Fruit fly (Drosophila melanogaster): ENCODE results near the gene qjt.

qjt gene

DNA sequence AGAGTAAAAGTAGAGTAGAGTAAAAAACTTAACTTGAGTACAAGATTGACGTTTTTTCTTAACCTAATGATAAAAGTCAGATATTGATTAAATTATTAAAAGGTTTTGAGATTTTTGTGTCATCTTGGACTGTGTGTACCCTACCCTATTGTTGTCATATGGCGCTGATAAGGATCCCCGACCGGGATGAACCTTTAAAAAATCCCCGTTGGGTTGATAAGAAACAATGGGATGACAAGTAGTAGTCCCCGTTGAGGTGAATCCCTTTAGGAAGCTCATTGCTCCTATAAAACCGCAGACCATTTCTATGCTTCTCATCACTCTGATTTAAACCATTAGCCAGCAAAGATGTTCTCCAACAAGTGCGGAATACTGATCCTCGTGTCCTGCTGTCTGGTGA, 15.6 kb downstream of the qjt start, which contains the start of gene edin:
TSS of gene edin (plus strand) at position 340 of the 400 bp plus-strand sequence.
- TF ChIP-seq CTCF (optimal IDR thresholded peaks at IDR 0.05) (no peak), CG8478 (optimal IDR thresholded peaks at IDR 0.05) (no peak)

DNA sequence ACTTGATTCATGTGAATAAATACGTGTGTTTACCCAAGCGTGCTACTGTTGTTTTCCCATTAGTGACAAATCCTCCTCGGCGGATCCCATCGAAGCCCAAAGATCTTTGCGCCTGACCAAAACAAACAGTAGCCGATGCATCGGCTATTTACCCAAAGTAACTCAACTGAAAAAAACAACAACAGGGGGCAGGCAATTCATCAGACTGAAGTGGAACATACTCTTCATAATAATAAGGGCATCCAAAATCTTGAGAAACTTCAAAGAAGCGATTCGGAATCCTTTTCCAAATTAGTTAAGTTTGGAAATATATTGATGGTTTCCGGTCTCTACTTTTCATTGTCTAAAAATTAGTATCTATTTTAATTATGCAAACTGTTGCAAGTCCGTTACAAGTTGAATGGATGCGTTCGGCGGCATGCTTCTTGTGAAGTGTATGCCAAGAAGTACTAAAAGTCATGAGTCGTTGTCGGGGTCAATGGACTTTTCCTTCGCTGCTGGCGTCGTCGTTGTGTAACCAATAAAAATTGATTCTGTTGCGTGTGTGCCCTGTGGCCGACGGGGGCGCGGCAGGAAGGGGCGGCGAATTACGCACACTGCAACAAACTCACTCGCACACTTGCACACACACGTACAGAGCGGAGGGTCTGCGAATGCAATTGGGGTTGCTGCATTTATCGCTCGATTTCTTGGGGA, 16.5 kb downstream of the qjt start:
- TF ChIP-seq CG8478 (optimal IDR thresholded peaks at IDR 0.05) (no peak), CTCF (optimal IDR thresholded peaks at IDR 0.05) (no peak)

DNA sequence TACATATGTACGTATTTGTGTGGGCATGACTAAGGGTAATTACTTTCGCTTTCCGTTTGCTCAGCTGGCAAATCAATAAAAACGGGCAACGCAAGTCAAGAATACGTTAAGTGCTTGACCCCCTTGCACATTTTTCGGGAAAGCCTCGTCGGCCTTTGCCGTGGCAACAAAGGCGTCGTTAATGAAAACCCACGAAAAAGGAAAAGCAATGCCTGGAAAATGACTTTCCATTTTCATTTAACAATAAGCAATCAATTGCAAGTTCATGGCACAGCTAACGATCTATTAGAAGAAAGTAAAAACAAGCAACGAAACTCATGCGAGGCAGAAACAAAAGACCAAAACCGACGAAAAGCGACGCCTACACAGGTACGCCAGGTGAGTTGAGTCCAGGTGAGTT, 17.1 kb downstream of the qjt start:
- TF ChIP-seq CG8478 (optimal IDR thresholded peaks at IDR 0.05) (no peak), CTCF (optimal IDR thresholded peaks at IDR 0.05) (no peak)

DNA sequence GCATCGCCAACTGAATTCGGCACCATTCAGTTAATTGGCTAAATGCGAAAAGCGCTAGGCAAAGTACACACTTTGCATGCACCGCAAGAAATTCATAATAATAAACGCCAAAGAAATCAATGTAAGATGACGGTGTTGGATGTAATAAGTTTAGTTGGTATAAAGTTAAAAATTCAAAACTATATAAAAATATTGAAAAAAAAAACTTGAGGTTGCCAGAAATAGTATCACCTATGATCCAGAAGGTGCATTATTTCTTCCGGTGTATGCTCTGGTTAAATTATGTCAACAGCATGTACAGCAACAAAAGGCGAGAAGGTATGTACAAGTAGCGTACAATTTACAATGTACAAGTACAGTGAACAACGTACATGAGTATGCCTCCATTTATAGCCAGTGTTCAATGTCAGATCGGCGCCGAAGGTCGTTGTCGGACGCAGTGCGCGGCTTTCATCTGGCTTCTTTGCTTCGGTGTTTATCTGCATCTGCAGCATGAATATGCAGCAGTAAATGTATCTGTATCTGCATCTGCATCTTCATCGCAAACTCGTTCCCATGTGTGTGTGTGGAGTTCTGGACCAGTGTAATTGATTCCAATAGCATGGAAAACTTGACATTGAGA, 18.1 kb downstream of the qjt start:
- TF ChIP-seq CG8478 (optimal IDR thresholded peaks at IDR 0.05) (no peak), CTCF (optimal IDR thresholded peaks at IDR 0.05) (no peak)

DNA sequence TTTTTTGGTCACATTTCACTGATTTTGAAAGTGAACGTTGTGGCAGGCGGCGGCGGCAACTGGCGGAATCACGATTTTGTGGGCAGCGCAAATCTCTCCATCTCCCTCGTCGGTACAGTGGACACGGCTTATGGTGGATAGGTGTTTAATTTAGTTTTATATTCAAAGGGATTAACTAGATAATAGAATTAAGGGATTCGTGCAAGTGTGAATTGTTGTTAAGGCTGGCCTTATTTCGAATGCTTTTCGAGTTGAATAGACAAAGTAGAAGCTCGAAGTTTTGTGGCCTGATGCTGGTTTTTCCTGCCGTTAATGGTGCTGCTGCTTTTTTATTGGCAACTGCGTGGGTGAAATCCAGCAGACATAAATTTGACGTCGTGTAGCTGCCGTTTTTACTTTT, 19.1 kb downstream of the qjt start:
- TF ChIP-seq CG8478 (optimal IDR thresholded peaks at IDR 0.05) (no peak), CTCF (optimal IDR thresholded peaks at IDR 0.05) (no peak)

DNA sequence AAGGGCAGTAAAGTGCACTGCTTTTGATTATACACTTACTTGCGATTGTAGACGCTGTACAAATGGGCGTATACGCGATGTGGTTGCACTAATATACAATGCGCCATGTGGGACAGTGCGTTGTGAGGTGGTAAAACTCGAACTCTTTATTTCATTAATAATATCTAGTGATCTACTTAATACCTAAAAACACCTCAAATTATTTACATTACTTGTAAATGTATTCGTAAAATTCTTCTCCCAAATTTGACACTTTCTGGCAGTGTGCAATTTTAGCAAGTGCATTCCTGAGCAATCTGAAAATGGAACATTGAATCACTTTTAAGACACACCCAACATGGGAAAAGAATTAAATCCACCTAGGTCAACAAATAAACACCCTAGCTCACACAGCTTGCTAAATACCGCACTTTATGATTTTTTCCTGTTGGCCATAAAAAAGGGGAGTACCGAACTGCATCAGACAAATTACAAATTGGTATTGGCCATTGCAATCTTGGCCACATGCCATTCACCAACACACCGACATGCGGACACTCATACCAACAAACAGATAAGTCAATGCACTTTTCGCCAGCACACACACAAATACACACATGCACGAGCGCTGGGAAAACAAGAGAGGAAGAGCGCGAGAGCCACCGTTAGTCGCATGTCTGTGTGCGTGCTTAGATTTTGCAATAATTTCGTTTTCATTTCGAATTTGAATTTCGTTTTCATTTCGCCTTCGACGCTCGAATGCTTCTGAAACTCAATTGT, 20.2 kb downstream of the qjt start:
- TF ChIP-seq CG8478 (optimal IDR thresholded peaks at IDR 0.05) (no peak), CTCF (optimal IDR thresholded peaks at IDR 0.05) (no peak)

DNA sequence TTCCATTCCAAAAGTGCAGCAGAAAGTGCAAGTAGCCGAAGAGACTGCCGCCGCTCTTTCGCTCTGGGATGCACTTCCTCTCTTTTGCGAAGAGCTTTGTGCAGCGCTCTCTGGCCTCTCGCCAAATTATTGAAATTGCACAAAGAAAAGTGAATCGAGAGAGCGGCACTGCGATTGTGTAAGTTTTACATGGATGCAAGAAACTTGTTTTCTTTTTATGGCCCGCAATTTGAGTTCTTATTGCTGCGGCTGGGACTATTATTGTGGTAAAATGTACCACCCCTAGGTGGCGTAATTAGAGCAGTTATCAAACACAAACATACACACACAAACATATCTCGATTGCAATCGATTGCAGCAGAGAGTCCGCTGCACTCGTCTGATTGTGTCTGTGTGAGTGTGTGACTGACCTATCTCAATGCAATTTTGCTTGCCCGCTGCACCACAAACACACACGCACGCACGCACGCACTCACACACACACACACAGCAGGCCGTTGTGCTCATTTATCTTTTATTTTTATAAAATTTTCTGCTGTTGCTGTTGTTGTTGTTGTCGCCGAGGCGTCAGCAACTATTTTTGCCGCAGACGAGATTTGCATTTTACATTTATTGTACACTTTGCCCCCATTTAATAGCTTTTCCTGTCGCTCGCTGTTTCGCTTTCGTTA, 21.6 kb downstream of the qjt start:
- TF ChIP-seq CTCF (optimal IDR thresholded peaks at IDR 0.05), result no peak
- TF ChIP-seq CG8478 (optimal IDR thresholded peaks at IDR 0.05), result no peak

DNA sequence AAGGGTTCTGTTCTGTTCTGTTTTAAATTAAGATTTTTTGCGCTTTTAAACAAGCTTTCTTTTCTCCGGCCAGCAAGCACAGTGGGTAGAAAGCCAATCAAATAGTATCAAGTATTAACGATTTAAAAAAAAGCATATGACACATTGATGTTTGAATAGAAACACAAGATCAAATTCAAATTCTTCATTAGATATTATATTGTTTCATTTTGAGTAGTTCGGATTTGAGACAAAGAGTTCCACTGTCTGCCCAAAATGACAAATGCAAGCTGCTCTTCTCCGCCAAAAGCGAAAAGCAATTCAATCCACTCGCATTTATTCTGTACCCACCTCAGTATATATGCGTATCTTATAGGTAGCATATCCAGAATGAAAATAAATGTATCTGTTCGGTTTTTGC, 23.3 kb downstream of the qjt start:
- TF ChIP-seq CTCF (optimal IDR thresholded peaks at IDR 0.05), result no peak
- TF ChIP-seq CG8478 (optimal IDR thresholded peaks at IDR 0.05), result no peak

DNA sequence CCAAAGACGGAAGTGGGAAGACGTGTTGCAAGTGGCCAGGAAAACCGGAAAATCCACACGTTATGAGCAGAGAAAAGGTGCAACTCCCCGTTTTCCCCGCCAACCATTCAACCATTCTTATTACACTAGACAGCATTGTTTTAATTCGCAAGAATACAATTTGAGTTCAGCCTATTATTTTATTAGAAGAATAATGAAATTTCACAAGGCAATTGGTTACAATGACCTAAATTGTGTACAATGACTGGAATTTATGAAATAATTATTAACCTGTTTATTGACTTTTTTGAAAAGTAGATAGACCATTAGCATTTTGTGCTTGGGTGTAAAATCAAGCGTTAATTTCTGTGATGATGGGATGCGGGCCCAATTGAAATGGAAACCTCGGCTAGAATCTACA, 25.6 kb downstream of the qjt start:
- TF ChIP-seq CTCF (optimal IDR thresholded peaks at IDR 0.05) (no peak), CG8478 (optimal IDR thresholded peaks at IDR 0.05) (no peak)

DNA sequence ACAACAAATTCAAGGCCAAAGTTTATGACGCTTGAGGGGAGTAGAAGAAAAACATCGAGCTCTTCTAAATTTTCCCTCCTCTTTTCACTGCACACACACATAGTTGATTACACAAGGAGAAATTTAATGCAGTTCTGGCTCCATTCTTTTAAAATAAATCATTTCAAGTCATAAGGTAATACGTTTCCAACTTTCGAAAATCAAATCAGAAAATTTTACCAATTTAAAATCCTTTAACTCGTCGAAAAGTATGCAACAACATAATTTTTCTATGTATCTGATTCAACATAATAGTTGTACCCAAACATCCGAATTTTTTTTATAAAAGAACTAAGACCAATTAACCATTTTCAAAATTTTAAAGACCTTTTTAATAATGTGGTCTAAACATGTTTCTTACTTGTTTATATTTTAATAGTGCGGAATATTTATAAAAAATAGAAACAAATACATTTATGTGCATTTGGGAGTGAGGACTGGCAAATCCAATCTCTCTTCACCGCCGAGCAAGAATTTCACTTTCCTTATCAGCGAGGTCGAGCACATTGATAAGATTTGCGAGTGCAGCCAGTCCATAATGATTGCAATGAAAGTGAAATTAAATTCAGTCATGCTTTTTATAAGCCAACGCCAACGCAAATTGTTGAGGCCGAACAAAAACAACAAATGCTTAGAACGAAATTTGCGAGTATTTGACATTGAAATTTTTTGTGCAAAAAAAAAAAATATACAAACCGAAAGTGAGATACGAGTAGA, 27.3 kb downstream of the qjt start:
- TF ChIP-seq CG8478 (optimal IDR thresholded peaks at IDR 0.05) (no peak), CTCF (optimal IDR thresholded peaks at IDR 0.05) (no peak)

DNA sequence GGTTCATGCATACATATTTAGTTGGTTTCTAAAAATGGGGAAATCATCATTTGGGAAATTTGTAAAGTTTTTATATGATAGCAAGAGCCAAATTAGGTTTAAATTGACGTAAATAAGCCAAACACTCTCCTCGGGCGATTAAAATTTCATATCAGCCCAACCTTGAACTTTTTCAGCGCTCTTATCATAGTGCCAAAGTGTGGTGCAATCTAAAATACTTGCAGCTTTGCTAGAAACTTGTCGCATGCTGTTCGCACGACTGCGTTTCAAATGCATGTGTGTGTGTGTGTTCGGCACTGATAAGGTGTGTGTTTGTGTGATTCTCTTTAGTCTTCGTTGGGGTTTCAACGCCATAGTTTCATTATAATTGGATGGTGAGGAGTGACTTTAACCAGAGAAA, 27.9 kb downstream of the qjt start:
- no peak for TF ChIP-seq CTCF (optimal IDR thresholded peaks at IDR 0.05)
- no peak for TF ChIP-seq CG8478 (optimal IDR thresholded peaks at IDR 0.05)

DNA sequence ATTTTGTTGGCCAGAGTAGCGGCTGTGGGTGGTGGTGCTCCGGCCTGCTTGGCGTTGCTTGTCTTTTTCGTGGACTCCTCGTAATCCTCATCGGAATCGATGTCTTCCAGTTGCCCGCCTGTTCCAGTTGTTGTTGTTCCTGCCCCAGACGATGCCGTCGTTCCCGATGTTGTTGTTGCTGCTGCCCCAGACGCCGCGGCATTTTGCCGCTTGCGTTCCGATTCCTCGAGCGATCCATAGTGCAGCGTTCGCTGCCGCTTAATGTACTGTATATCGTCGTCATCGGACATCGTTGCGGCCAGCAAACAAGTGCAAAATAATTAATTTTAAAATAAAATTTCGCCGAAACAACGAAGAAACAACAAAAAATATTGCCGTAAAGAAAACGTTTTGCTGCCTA, 34.6 kb downstream of the qjt start:
- TF ChIP-seq CTCF (optimal IDR thresholded peaks at IDR 0.05), result no peak
- TF ChIP-seq CG8478 (optimal IDR thresholded peaks at IDR 0.05), result no peak

DNA sequence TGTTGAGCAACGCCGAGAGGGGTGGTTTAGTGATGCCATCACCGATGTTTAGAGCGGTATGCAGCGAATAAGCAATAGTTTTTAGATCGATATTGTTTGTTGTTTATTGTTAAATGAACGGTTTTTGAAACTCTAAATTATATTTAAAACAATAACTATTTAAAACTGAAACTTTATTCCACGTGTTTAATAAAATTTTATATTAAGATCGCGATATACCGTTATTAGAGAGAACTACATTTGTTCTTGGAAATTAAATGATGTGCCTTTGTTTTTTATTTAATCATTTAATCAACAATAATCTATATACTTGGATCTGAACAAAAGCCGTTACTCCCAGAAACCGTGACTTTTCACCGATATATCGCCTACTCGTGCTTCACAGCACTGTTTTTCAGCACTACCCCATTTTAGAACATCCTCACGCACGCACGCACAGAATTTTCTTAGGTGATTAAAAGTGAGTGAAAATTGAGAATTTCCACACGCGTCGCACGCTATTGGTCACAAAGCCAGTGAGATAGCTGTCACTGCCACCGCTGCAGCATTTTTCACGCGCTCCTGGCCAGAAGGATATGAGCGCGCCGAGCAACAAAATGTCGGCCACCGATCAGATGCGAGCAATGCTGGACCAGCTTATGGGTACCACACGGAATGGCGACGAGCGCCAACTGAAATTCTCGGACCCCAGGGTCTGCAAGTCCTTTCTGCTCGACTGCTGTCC, 35.2 kb downstream of the qjt start, which contains the start of the genes U4-U6-60K and CG7564:
TSS of gene U4-U6-60K (minus strand) at position 20 of the 724 bp plus-strand sequence.
TSS of gene CG7564 (plus strand) at position 406 of the 724 bp plus-strand sequence.
- TF ChIP-seq CG8478 (optimal IDR thresholded peaks at IDR 0.05) (no peak), CTCF (optimal IDR thresholded peaks at IDR 0.05) (no peak)
